Worm (Caenorhabditis elegans): Measurements from ENCODE around the gene ldb-1.

The ldb-1 gene

ce11 chrX:11007393-11007792 is 21.3 kb upstream of the ldb-1 start:
- TF ChIP-seq daf-16 (GFP tag; optimal IDR thresholded peaks at IDR 0.05) (no peak), daf-16 (tag; optimal IDR thresholded peaks at IDR 0.05) (peak; percentile 63), nhr-28 (tag; optimal IDR thresholded peaks at IDR 0.05) (peak; percentile 21), vab-7 (GFP tag; IDR thresholded peaks at IDR 0.05) (no peak), Y5F2A.4 (GFP tag; optimal IDR thresholded peaks at IDR 0.05) (no peak), unc-62 (GFP tag; optimal IDR thresholded peaks at IDR 0.05 in 1 of 2) (no peak), unc-62 (tag; optimal IDR thresholded peaks at IDR 0.05) (no peak), dve-1 (tag; optimal IDR thresholded peaks at IDR 0.05; ENCODE audit: insufficient read depth) (peak; percentile 59), arid-1 (GFP tag; conservative IDR thresholded peaks at IDR 0.05) (no peak), hlh-30 (tag; optimal IDR thresholded peaks at IDR 0.05; ENCODE audit: insufficient read depth) (peak; percentile 8), madf-5 (GFP tag; IDR thresholded peaks at IDR 0.05) (no peak), lsy-2 (tag; optimal IDR thresholded peaks at IDR 0.05) (no peak), nhr-11 (tag; optimal IDR thresholded peaks at IDR 0.05) (no peak), spr-1 (tag; optimal IDR thresholded peaks at IDR 0.05) (no peak), hlh-11 (tag; optimal IDR thresholded peaks at IDR 0.05) (peak; percentile 47), dmd-6 (GFP tag; IDR thresholded peaks at IDR 0.05) (peak; percentile 49), jun-1 (tag; optimal IDR thresholded peaks at IDR 0.05) (no peak), php-3 (GFP tag; IDR thresholded peaks at IDR 0.05) (peak; percentile 20; the same call in 1 of the 2 replicates), ctbp-1 (GFP tag; IDR thresholded peaks at IDR 0.05) (no peak)

DNA sequence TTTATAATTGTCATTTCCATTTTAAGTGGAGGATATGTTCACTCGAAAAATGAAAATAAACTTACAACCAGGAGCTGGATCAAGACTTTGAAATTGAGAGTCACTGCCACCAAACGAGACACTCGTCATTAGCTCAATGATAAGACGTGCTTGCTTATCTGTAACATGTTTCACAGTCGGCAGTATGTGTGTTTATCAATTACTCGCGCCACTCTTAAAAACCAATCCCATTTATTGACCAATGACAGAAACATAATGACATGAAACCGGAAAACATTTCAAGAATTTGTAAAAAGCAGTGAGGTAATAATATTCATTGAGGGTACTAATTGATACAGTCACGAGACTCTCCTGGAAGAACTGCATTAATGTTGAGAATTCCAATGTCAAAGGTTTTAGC is 20.7 kb upstream of the ldb-1 start, which contains the start of gene del-5:
TSS of gene del-5 (minus strand) at position 130 of the 400 bp plus-strand sequence.
- TF ChIP-seq pqm-1 (tag; optimal IDR thresholded peaks at IDR 0.05): peak; percentile 89
- TF ChIP-seq hlh-30 (tag; optimal IDR thresholded peaks at IDR 0.05; ENCODE audit: insufficient read depth): peak; percentile 16
- no peak for TF ChIP-seq skn-1 (tag; optimal IDR thresholded peaks at IDR 0.05)
- TF ChIP-seq F44E2.7 (GFP tag; IDR thresholded peaks at IDR 0.05): no peak
- TF ChIP-seq nhr-28 (tag; optimal IDR thresholded peaks at IDR 0.05): peak; percentile 41
- no peak for TF ChIP-seq F10B5.3 (tag; optimal IDR thresholded peaks at IDR 0.05)
- TF ChIP-seq zip-11 (GFP tag; IDR thresholded peaks at IDR 0.05): no peak
- TF ChIP-seq nhr-11 (tag; optimal IDR thresholded peaks at IDR 0.05): no peak
- TF ChIP-seq tra-1 (GFP tag; IDR thresholded peaks at IDR 0.05): peak; percentile 54; the same call in 1 of the 2 replicates
- TF ChIP-seq hlh-11 (tag; optimal IDR thresholded peaks at IDR 0.05): peak; percentile 73
- TF ChIP-seq ztf-7 (tag; optimal IDR thresholded peaks at IDR 0.05): peak; percentile 24
- no peak for TF ChIP-seq hif-1 (tag; optimal IDR thresholded peaks at IDR 0.05)
- peak; percentile 78 for TF ChIP-seq dmd-6 (GFP tag; IDR thresholded peaks at IDR 0.05)
- peak; percentile 70 for TF ChIP-seq dve-1 (tag; optimal IDR thresholded peaks at IDR 0.05; ENCODE audit: insufficient read depth)
- peak; percentile 13 for TF ChIP-seq mxl-3 (GFP tag; optimal IDR thresholded peaks at IDR 0.05)
- peak; percentile 67; the same call in 1 of the 2 replicates for TF ChIP-seq lin-1 (GFP tag; IDR thresholded peaks at IDR 0.05)
- TF ChIP-seq nhr-77 (tag; optimal IDR thresholded peaks at IDR 0.05): peak; percentile 58
- TF ChIP-seq daf-16 (GFP tag; optimal IDR thresholded peaks at IDR 0.05): no peak
- peak; percentile 95 for TF ChIP-seq daf-16 (tag; optimal IDR thresholded peaks at IDR 0.05)
- TF ChIP-seq ZK546.5 (tag; optimal IDR thresholded peaks at IDR 0.05): no peak
- TF ChIP-seq php-3 (GFP tag; IDR thresholded peaks at IDR 0.05): peak; percentile 57; the same call in 1 of the 2 replicates

DNA sequence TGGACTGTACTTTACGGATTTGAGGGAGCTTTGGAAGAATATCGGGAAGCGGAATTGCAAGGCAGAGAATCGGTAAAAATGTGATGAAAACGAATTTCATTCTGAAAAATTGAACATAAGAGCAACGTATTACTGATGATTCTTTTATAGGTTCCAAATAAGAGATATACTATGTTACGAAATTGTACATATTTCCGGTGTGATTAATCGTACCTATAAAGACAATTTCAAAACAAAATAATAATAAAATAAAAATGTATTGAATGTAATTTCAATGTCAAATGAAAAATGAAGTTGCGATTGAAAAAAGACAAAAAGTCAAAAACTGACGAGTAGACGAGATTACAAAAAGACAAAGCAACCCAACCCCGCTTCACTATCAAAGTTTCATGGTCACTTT is 19.8 kb upstream of the ldb-1 start, which contains the start of gene ttr-31:
TSS of gene ttr-31 (minus strand) at position 101 of the 400 bp plus-strand sequence.
- no peak for TF ChIP-seq nhr-77 (tag; optimal IDR thresholded peaks at IDR 0.05)
- TF ChIP-seq pqm-1 (tag; optimal IDR thresholded peaks at IDR 0.05): no peak
- no peak for TF ChIP-seq daf-16 (GFP tag; optimal IDR thresholded peaks at IDR 0.05)
- no peak for TF ChIP-seq daf-16 (tag; optimal IDR thresholded peaks at IDR 0.05)
- TF ChIP-seq daf-12 (tag; optimal IDR thresholded peaks at IDR 0.05): no peak
- no peak for TF ChIP-seq unc-39 (tag; optimal IDR thresholded peaks at IDR 0.05)
- no peak for TF ChIP-seq sdz-12 (GFP tag; optimal IDR thresholded peaks at IDR 0.05)
- no peak for TF ChIP-seq lin-38 (GFP tag; IDR thresholded peaks at IDR 0.05)
- TF ChIP-seq F49E8.2 (tag; optimal IDR thresholded peaks at IDR 0.05; ENCODE audit: borderline replicate concordance): no peak
- TF ChIP-seq nhr-42 (GFP tag; IDR thresholded peaks at IDR 0.05): no peak
